Fruit fly (Drosophila melanogaster): ENCODE measurements around the gene CG13045.

CG13045 gene

DNA sequence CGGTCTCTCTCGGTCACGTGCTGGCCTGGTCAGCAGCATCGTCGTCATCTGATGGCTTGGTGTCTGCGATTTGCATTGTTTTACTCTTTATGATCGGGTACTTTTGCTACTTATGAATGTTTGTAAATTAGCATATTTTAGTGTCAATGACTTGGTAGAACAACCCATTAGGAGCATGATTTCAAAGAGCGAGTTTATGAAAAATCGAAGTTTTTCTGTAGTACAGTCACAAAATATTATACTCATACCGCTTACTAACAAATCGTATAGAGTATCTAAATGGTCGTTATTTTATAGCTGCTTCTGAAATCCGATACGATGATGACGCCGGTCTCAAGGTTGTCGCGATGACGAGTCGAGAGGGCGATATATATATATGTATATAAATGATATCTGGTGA, 4.5 kb downstream of the CG13045 start (continued):
- no peak for TF ChIP-seq CG12104 (GFP tag; optimal IDR thresholded peaks at IDR 0.05)
- TF ChIP-seq bbx (GFP tag; IDR thresholded peaks at IDR 0.05; ENCODE audit: partially characterized antibody), result no peak
- no peak for TF ChIP-seq trem (tag; optimal IDR thresholded peaks at IDR 0.05)
- TF ChIP-seq sr (GFP tag; IDR thresholded peaks at IDR 0.05), result no peak
- no peak for TF ChIP-seq trh (GFP tag; optimal IDR thresholded peaks at IDR 0.05)
- no peak for TF ChIP-seq peb (GFP tag; IDR thresholded peaks at IDR 0.05)
- TF ChIP-seq CG2678 (tag; optimal IDR thresholded peaks at IDR 0.05), result peak; percentile 61
- peak in 1 of 2 experiments; percentile 51 for TF ChIP-seq Eip74EF (GFP tag; optimal IDR thresholded peaks at IDR 0.05)
- no peak for TF ChIP-seq CG6175 (GFP tag; IDR thresholded peaks at IDR 0.05)
- no peak for TF ChIP-seq dan (GFP tag; IDR thresholded peaks at IDR 0.05)
- peak; percentile 54 for TF ChIP-seq CG13424 (tag; optimal IDR thresholded peaks at IDR 0.05)
- TF ChIP-seq amos (GFP tag; IDR thresholded peaks at IDR 0.05; ENCODE audit: partially characterized antibody), result no peak
- no peak for TF ChIP-seq Oaz (GFP tag; IDR thresholded peaks at IDR 0.05)
- TF ChIP-seq CG43689 (GFP tag; IDR thresholded peaks at IDR 0.05), result no peak
- TF ChIP-seq sim (GFP tag; IDR thresholded peaks at IDR 0.05), result no peak
- TF ChIP-seq ash1 (GFP tag; optimal IDR thresholded peaks at IDR 0.05), result no peak
- TF ChIP-seq CG12769 (tag; optimal IDR thresholded peaks at IDR 0.05), result peak; percentile 39
- TF ChIP-seq prd (optimal IDR thresholded peaks at IDR 0.05), result no peak
- TF ChIP-seq prd (GFP tag; IDR thresholded peaks at IDR 0.05), result no peak
- no peak for TF ChIP-seq Fer1 (GFP tag; optimal IDR thresholded peaks at IDR 0.05)
- TF ChIP-seq Hand (GFP tag; optimal IDR thresholded peaks at IDR 0.05), result no peak
- TF ChIP-seq CG6765 (GFP tag; optimal IDR thresholded peaks at IDR 0.05), result no peak
- no peak for TF ChIP-seq CG15696 (tag; optimal IDR thresholded peaks at IDR 0.05)
- no peak for TF ChIP-seq Max (GFP tag; optimal IDR thresholded peaks at IDR 0.05)
- TF ChIP-seq CG8478 (optimal IDR thresholded peaks at IDR 0.05), result no peak
- peak; percentile 20 for TF ChIP-seq CG30403 (GFP tag; optimal IDR thresholded peaks at IDR 0.05)
- TF ChIP-seq Atf-2 (GFP tag; optimal IDR thresholded peaks at IDR 0.05), result no peak
- TF ChIP-seq Xbp1 (GFP tag; optimal IDR thresholded peaks at IDR 0.05), result peak; percentile 10
- no peak for TF ChIP-seq chn (GFP tag; optimal IDR thresholded peaks at IDR 0.05)
- TF ChIP-seq bsh (GFP tag; optimal IDR thresholded peaks at IDR 0.05), result peak; percentile 12 to 16
- no peak for TF ChIP-seq Mrtf (GFP tag; IDR thresholded peaks at IDR 0.05)
- no peak for TF ChIP-seq Doc3 (GFP tag; IDR thresholded peaks at IDR 0.05; ENCODE audit: partially characterized antibody)
- TF ChIP-seq corto (GFP tag; optimal IDR thresholded peaks at IDR 0.05), result no peak
- peak; percentile 29 for TF ChIP-seq Ets65A (GFP tag)
- no peak for TF ChIP-seq psq (GFP tag; optimal IDR thresholded peaks at IDR 0.05)
- TF ChIP-seq CG33557 (GFP tag; optimal IDR thresholded peaks at IDR 0.05), result no peak
- no peak for TF ChIP-seq zfh1 (GFP tag; IDR thresholded peaks at IDR 0.05)
- TF ChIP-seq lmd (GFP tag; IDR thresholded peaks at IDR 0.05), result no peak; the same call in 1 of the 2 replicates
- peak; percentile 44 for TF ChIP-seq Oli (tag; optimal IDR thresholded peaks at IDR 0.05)
- 0 out of 3 replicates have a peak, but pooled peaks have one; percentile 10 for TF ChIP-seq Aef1 (GFP tag; IDR thresholded peaks at IDR 0.05)
- TF ChIP-seq cad (GFP tag; optimal IDR thresholded peaks at IDR 0.05), result no peak
- no peak for TF ChIP-seq CG2129 (GFP tag; IDR thresholded peaks at IDR 0.05; ENCODE audit: partially characterized antibody)
- no peak for TF ChIP-seq zen2 (GFP tag; IDR thresholded peaks at IDR 0.05; ENCODE audit: partially characterized antibody)
- TF ChIP-seq fru (optimal IDR thresholded peaks at IDR 0.05), result no peak
- TF ChIP-seq tap (tag; optimal IDR thresholded peaks at IDR 0.05), result peak; percentile 40

Data from whole organism, embryonic.